Worm (Caenorhabditis elegans) whole organism, young adult: ENCODE data around the gene gcn-1.

Source experiments
- F52B5.7 ChIP-seq: sonication (generic microtip); optimal IDR thresholded peaks from 2 replicates; lab custom pipeline; 2016; ENCODE audit warnings: mild to moderate bottlenecking, missing genetic modification characterization, missing compliant biosample characterization
- ama-1 ChIP-seq, 3 experiments: fragments of 150-350 bp in 1 of 3; sonication (generic microtip) in 2 of 3; optimal IDR thresholded peaks; 2 replicates each; lab custom pipeline; 2014 to 2018; ENCODE audit warnings: missing biosample characterization in 2 of 3, missing genetic modification characterization in 2 of 3, missing genetic modification reagents in 2 of 3
- bed-1 ChIP-seq: fragments of 200-800 bp; sonication (Bioruptor generic); IDR thresholded peaks from 2 replicates; pipeline ENCODE4 v1.3.6; 2022; ENCODE audit warnings: missing genetic modification reagents, missing genetic modification characterization, missing compliant biosample characterization
- bed-2 ChIP-seq: fragments of 200-800 bp; sonication (Bioruptor generic); IDR thresholded peaks from 2 replicates; pipeline ENCODE4 v1.3.6; 2022; ENCODE audit warnings: missing genetic modification reagents, missing genetic modification characterization, missing compliant biosample characterization
- ceh-27 ChIP-seq: fragments of 200-800 bp; sonication (Bioruptor generic); optimal IDR thresholded peaks from 2 replicates; lab custom pipeline; 2018; ENCODE audit warnings: mild to moderate bottlenecking, missing genetic modification characterization, moderate library complexity, missing compliant biosample characterization
- ceh-91 ChIP-seq: fragments of 200-800 bp; sonication (Bioruptor generic); IDR thresholded peaks from 2 replicates; pipeline ENCODE4 v1.3.6; 2022; ENCODE audit warnings: missing genetic modification reagents, missing genetic modification characterization, missing compliant biosample characterization
- dpl-1 ChIP-seq: fragments of 150-350 bp; optimal IDR thresholded peaks from 2 replicates; lab custom pipeline; 2014; ENCODE audit warnings: missing biosample characterization, missing genetic modification reagents, missing genetic modification characterization
- let-526 ChIP-seq: fragments of 200-800 bp; sonication (Bioruptor generic); IDR thresholded peaks from 2 replicates; pipeline ENCODE4 v1.3.6; 2022; ENCODE audit warnings: missing genetic modification reagents, missing genetic modification characterization, missing compliant biosample characterization
- lsl-1 ChIP-seq: fragments of 200-800 bp; sonication (Bioruptor generic); optimal IDR thresholded peaks from 2 replicates; lab custom pipeline; 2018; ENCODE audit warnings: mild to moderate bottlenecking, missing genetic modification characterization, moderate library complexity, missing compliant biosample characterization
- madf-3 ChIP-seq: fragments of 200-800 bp; sonication (Bioruptor generic); IDR thresholded peaks from 2 replicates; pipeline ENCODE4 v1.3.6; 2022; ENCODE audit warnings: missing genetic modification reagents, missing genetic modification characterization, missing compliant biosample characterization
- nfya-2 ChIP-seq: fragments of 200-800 bp; sonication (Bioruptor generic); IDR thresholded peaks from 2 replicates; pipeline ENCODE4 v1.3.6; 2022; ENCODE audit warnings: missing genetic modification reagents, missing genetic modification characterization, missing compliant biosample characterization
- pha-4 ChIP-seq: fragments of 150-350 bp; sonication (generic microtip); optimal IDR thresholded peaks from 2 replicates; lab custom pipeline; 2014; ENCODE audit warnings: missing biosample characterization, missing genetic modification reagents, missing genetic modification characterization
- ztf-26 ChIP-seq: sonication (generic microtip); optimal IDR thresholded peaks from 2 replicates; lab custom pipeline; 2017; ENCODE audit warnings: missing genetic modification characterization, missing compliant biosample characterization

DNA sequence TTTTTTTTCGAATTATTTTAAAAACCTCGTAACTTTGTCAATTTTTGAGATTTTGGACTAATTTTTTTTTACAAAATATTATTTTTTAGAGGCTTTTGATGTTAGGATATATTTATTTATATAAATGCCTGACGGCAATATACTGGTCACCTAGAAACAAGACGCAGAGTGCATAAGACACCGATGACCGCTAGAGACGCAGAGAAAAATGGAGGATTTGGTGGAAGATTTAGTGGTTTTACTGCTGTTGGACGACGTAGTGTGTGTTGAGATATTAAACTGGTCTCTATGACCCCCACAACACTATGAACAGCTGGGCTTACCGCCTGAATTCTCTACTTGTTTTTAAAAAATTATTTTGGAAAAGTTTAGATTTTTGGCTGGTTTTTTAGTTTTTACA, 19.7 kb upstream of the gcn-1 start:
- TF ChIP-seq bed-1 (GFP tag; lab: Robert Waterston, UW) (no peak), let-526 (GFP tag; lab: Robert Waterston, UW) (no peak), ztf-26 (no peak), pha-4 (tag; lab: Kevin White, UChicago) (no peak), nfya-2 (no peak), ceh-27 (GFP tag; lab: Kevin White, UChicago) (no peak), lsl-1 (no peak), dpl-1 (GFP tag; lab: Kevin White, UChicago) (no peak), F52B5.7 (tag; lab: Kevin White, UChicago) (no peak), madf-3 (GFP tag; lab: Robert Waterston, UW) (no peak), bed-2 (GFP tag; lab: Robert Waterston, UW) (no peak), ama-1 (optimal IDR thresholded peaks at IDR 0.05; lab: Kevin White, UChicago) (no peak), ama-1 (GFP tag; optimal IDR thresholded peaks at IDR 0.05; lab: Kevin White, UChicago) (no peak), ceh-91 (GFP tag; lab: Robert Waterston, UW) (no peak)
